Fruit fly (Drosophila melanogaster): ENCODE results near the gene nmd.
A peak's percentile ranks its signal among the peaks of the same experiment; 100 is the strongest.

The nmd gene

dm6 chr2L:10327790-10328189 lies 24.0 kb upstream of the nmd start, which contains the start of gene RnrL (continued):
- TF ChIP-seq ind (GFP tag; optimal IDR thresholded peaks at IDR 0.05) (no peak), CG10431 (GFP tag; optimal IDR thresholded peaks at IDR 0.05) (no peak), CG10366 (GFP tag; IDR thresholded peaks at IDR 0.05) (no peak), toy (GFP tag; IDR thresholded peaks at IDR 0.05) (no peak), Rx (GFP tag; IDR thresholded peaks at IDR 0.05) (no peak), inv (GFP tag; IDR thresholded peaks at IDR 0.05; ENCODE audit: partially characterized antibody) (no peak), run (tag; optimal IDR thresholded peaks at IDR 0.05) (no peak), D19B (GFP tag; optimal IDR thresholded peaks at IDR 0.05) (no peak), Doc3 (GFP tag; IDR thresholded peaks at IDR 0.05; ENCODE audit: partially characterized antibody) (no peak), pum (GFP tag; optimal IDR thresholded peaks at IDR 0.05) (no peak), emc (GFP tag; optimal IDR thresholded peaks at IDR 0.05) (no peak), Mes4 (GFP tag; optimal IDR thresholded peaks at IDR 0.05) (no peak), stwl (tag; optimal IDR thresholded peaks at IDR 0.05) (peak; percentile 48), pzg (GFP tag; optimal IDR thresholded peaks at IDR 0.05) (peak; percentile 40), HLH3B (GFP tag; IDR thresholded peaks at IDR 0.05) (no peak), Hsf (GFP tag; optimal IDR thresholded peaks at IDR 0.05) (no peak), sna (GFP tag; IDR thresholded peaks at IDR 0.05; ENCODE audit: partially characterized antibody) (no peak), dan (GFP tag; IDR thresholded peaks at IDR 0.05) (no peak), shn (GFP tag; optimal IDR thresholded peaks at IDR 0.05) (no peak), BEAF-32 (GFP tag; optimal IDR thresholded peaks at IDR 0.05) (peak; percentile 7), CG13894 (tag; optimal IDR thresholded peaks at IDR 0.05) (no peak), CG32767 (GFP tag; IDR thresholded peaks at IDR 0.05) (no peak), CG7839 (tag; optimal IDR thresholded peaks at IDR 0.05) (no peak), E2f2 (GFP tag; IDR thresholded peaks at IDR 0.05) (peak; percentile 80), Fer2 (tag; optimal IDR thresholded peaks at IDR 0.05) (no peak), Side (GFP tag; optimal IDR thresholded peaks at IDR 0.05) (no peak), CG11504 (tag; optimal IDR thresholded peaks at IDR 0.05) (no peak), CG42726 (GFP tag; IDR thresholded peaks at IDR 0.05; ENCODE audit: partially characterized antibody) (no peak), mirr (GFP tag; optimal IDR thresholded peaks at IDR 0.05) (no peak), Hand (GFP tag; optimal IDR thresholded peaks at IDR 0.05) (no peak), unc-4 (GFP tag; IDR thresholded peaks at IDR 0.05; ENCODE audit: partially characterized antibody) (no peak), ro (GFP tag; IDR thresholded peaks at IDR 0.05) (no peak), Xrp1 (GFP tag; IDR thresholded peaks at IDR 0.05) (no peak), CG14710 (tag; optimal IDR thresholded peaks at IDR 0.05) (peak; percentile 7), pfk (GFP tag; optimal IDR thresholded peaks at IDR 0.05) (peak; percentile 85), CG13287 (GFP tag; IDR thresholded peaks at IDR 0.05; ENCODE audit: partially characterized antibody) (no peak; the same call in 1 of the 2 replicates), CG7271 (tag; optimal IDR thresholded peaks at IDR 0.05) (no peak), CG3281 (GFP tag; optimal IDR thresholded peaks at IDR 0.05) (no peak), zen2 (GFP tag; IDR thresholded peaks at IDR 0.05; ENCODE audit: partially characterized antibody) (no peak), fru (optimal IDR thresholded peaks at IDR 0.05) (no peak), HHEX (GFP tag; optimal IDR thresholded peaks at IDR 0.05) (no peak), CG8290 (GFP tag; optimal IDR thresholded peaks at IDR 0.05) (peak; percentile 46), CG8290 (tag; optimal IDR thresholded peaks at IDR 0.05) (no peak), mld (GFP tag; IDR thresholded peaks at IDR 0.05; ENCODE audit: partially characterized antibody) (no peak), BtbVII (GFP tag; optimal IDR thresholded peaks at IDR 0.05) (no peak), CG9797 (GFP tag; optimal IDR thresholded peaks at IDR 0.05) (peak; percentile 59), CG11695 (GFP tag; IDR thresholded peaks at IDR 0.05) (no peak), Ets97D (GFP tag; optimal IDR thresholded peaks at IDR 0.05) (no peak), ewg (GFP tag; optimal IDR thresholded peaks at IDR 0.05) (no peak), ash1 (GFP tag; optimal IDR thresholded peaks at IDR 0.05) (no peak), Sry-δ (GFP tag; optimal IDR thresholded peaks at IDR 0.05) (no peak), kay (GFP tag; optimal IDR thresholded peaks at IDR 0.05) (no peak)
